Worm (Caenorhabditis elegans) whole organism, L3 larva: ENCODE measurements around the gene F54D8.6.

Source experiments
- R02D3.7 ChIP-seq: fragments of 150-350 bp; optimal IDR thresholded peaks from 2 replicates; lab custom pipeline; 2014; ENCODE audit warnings: missing biosample characterization, missing genetic modification characterization
- ZK546.5 ChIP-seq: sonication (generic microtip); optimal IDR thresholded peaks from 2 replicates; lab custom pipeline; 2017; ENCODE audit warnings: missing biosample characterization, missing genetic modification characterization
- aly-2 ChIP-seq: fragments of 150-350 bp; optimal IDR thresholded peaks from 2 replicates; lab custom pipeline; 2014; ENCODE audit warnings: missing biosample characterization, missing genetic modification characterization
- ceh-82 ChIP-seq: fragments of 150-350 bp; optimal IDR thresholded peaks from 2 replicates; lab custom pipeline; 2014; ENCODE audit warnings: missing biosample characterization, missing genetic modification characterization
- ceh-9 ChIP-seq: sonication (generic microtip); optimal IDR thresholded peaks from 2 replicates; lab custom pipeline; 2018; ENCODE audit warnings: missing biosample characterization, missing genetic modification characterization
- egl-27 ChIP-seq: sonication (generic microtip); optimal IDR thresholded peaks from 4 replicates; lab custom pipeline; 2017; ENCODE audit warnings: missing biosample characterization, missing genetic modification reagents, missing genetic modification characterization
- egl-5 ChIP-seq: fragments of 150-350 bp; optimal IDR thresholded peaks from 2 replicates; lab custom pipeline; 2017; ENCODE audit warnings: missing biosample characterization, missing genetic modification reagents, missing genetic modification characterization, inconsistent platforms
- elt-1 ChIP-seq: fragments of 150-350 bp; optimal IDR thresholded peaks from 2 replicates; lab custom pipeline; 2014; ENCODE audit warnings: missing biosample characterization, missing genetic modification characterization
- elt-2 ChIP-seq: sonication (generic microtip); optimal IDR thresholded peaks from 2 replicates; lab custom pipeline; 2016; ENCODE audit warnings: missing genetic modification reagents, mild to moderate bottlenecking, missing genetic modification characterization, missing compliant biosample characterization
- eor-1 ChIP-seq, 2 experiments: fragments of 150-350 bp; optimal IDR thresholded peaks; 2 replicates each; lab custom pipeline; 2014 to 2018; ENCODE audit warnings: missing biosample characterization in 2 of 2, missing genetic modification characterization in 2 of 2
- fkh-10 ChIP-seq: sonication (generic microtip); optimal IDR thresholded peaks from 2 replicates; lab custom pipeline; 2017; ENCODE audit warnings: missing biosample characterization, missing genetic modification reagents, missing genetic modification characterization
- fkh-2 ChIP-seq: fragments of 150-350 bp; optimal IDR thresholded peaks from 2 replicates; lab custom pipeline; 2014; ENCODE audit warnings: missing biosample characterization, missing genetic modification reagents, missing genetic modification characterization
- hmg-11 ChIP-seq: sonication (generic microtip); optimal IDR thresholded peaks from 2 replicates; lab custom pipeline; 2016; ENCODE audit warnings: missing genetic modification characterization, missing compliant biosample characterization
- lin-15B ChIP-seq: fragments of 150-350 bp; optimal IDR thresholded peaks from 2 replicates; lab custom pipeline; 2014; ENCODE audit warnings: missing biosample characterization, missing genetic modification characterization
- lin-39 ChIP-seq: fragments of 150-350 bp; optimal IDR thresholded peaks from 2 replicates; lab custom pipeline; 2018; ENCODE audit warnings: missing biosample characterization, missing genetic modification reagents, missing genetic modification characterization
- mml-1 ChIP-seq: fragments of 150-350 bp; sonication (generic microtip); optimal IDR thresholded peaks from 3 replicates; lab custom pipeline; 2014; ENCODE audit warnings: missing biosample characterization, missing genetic modification characterization
- nfya-1 ChIP-seq: sonication (generic microtip); optimal IDR thresholded peaks from 2 replicates; lab custom pipeline; 2017; ENCODE audit warnings: missing genetic modification characterization, mild to moderate bottlenecking, missing compliant biosample characterization, antibody characterized with exemption, moderate library complexity; ENCODE audit not compliant: insufficient read depth
- nhr-11 ChIP-seq: fragments of 150-350 bp; optimal IDR thresholded peaks from 2 replicates; lab custom pipeline; 2014; ENCODE audit warnings: missing biosample characterization, missing genetic modification characterization
- nhr-23 ChIP-seq: fragments of 150-350 bp; optimal IDR thresholded peaks from 2 replicates; lab custom pipeline; 2014; ENCODE audit warnings: missing biosample characterization, missing genetic modification reagents, missing genetic modification characterization
- nhr-237 ChIP-seq: fragments of 150-350 bp; optimal IDR thresholded peaks from 2 replicates; lab custom pipeline; 2014; ENCODE audit warnings: missing biosample characterization, missing genetic modification characterization
- nhr-25 ChIP-seq: sonication (generic microtip); optimal IDR thresholded peaks from 2 replicates; lab custom pipeline; 2017; ENCODE audit warnings: missing biosample characterization, missing genetic modification characterization
- nhr-28 ChIP-seq: fragments of 150-350 bp; optimal IDR thresholded peaks from 2 replicates; lab custom pipeline; 2014; ENCODE audit warnings: missing biosample characterization, missing genetic modification characterization
- nhr-43 ChIP-seq: sonication (generic microtip); optimal IDR thresholded peaks from 2 replicates; lab custom pipeline; 2016; ENCODE audit warnings: mild to moderate bottlenecking, missing genetic modification characterization, missing compliant biosample characterization; ENCODE audit not compliant: poor library complexity, severe bottlenecking
- nhr-67 ChIP-seq: fragments of 150-350 bp; optimal IDR thresholded peaks from 2 replicates; lab custom pipeline; 2014; ENCODE audit warnings: missing biosample characterization, missing genetic modification characterization
- nhr-76 ChIP-seq: fragments of 150-350 bp; sonication (generic microtip); optimal IDR thresholded peaks from 5 replicates; lab custom pipeline; 2014; ENCODE audit warnings: missing biosample characterization, missing genetic modification characterization
- pha-4 ChIP-seq: fragments of 150-350 bp; optimal IDR thresholded peaks from 2 replicates; lab custom pipeline; 2014; ENCODE audit warnings: missing biosample characterization, missing genetic modification reagents, missing genetic modification characterization
- pqm-1 ChIP-seq: fragments of 150-350 bp; optimal IDR thresholded peaks from 2 replicates; lab custom pipeline; 2017; ENCODE audit warnings: missing biosample characterization, missing genetic modification characterization, inconsistent platforms
- sea-2 ChIP-seq: fragments of 150-350 bp; sonication (generic microtip); optimal IDR thresholded peaks from 4 replicates; lab custom pipeline; 2014; ENCODE audit warnings: missing biosample characterization, missing genetic modification reagents, missing genetic modification characterization
- skn-1 ChIP-seq: fragments of 150-350 bp; optimal IDR thresholded peaks from 2 replicates; lab custom pipeline; 2014; ENCODE audit warnings: missing biosample characterization, missing genetic modification characterization
- snpc-4 ChIP-seq: fragments of 150-350 bp; optimal IDR thresholded peaks from 2 replicates; lab custom pipeline; 2014; ENCODE audit warnings: missing biosample characterization, missing genetic modification characterization
- tbx-2 ChIP-seq: sonication (generic microtip); optimal IDR thresholded peaks from 2 replicates; lab custom pipeline; 2016; ENCODE audit warnings: mild to moderate bottlenecking, missing genetic modification characterization, missing compliant biosample characterization
- unc-39 ChIP-seq: sonication (generic microtip); optimal IDR thresholded peaks from 4 replicates; lab custom pipeline; 2017; ENCODE audit warnings: missing biosample characterization, missing genetic modification characterization
- ztf-11 ChIP-seq: fragments of 150-350 bp; optimal IDR thresholded peaks from 2 replicates; lab custom pipeline; 2014; ENCODE audit warnings: missing biosample characterization, missing genetic modification characterization

The F54D8.6 gene

DNA sequence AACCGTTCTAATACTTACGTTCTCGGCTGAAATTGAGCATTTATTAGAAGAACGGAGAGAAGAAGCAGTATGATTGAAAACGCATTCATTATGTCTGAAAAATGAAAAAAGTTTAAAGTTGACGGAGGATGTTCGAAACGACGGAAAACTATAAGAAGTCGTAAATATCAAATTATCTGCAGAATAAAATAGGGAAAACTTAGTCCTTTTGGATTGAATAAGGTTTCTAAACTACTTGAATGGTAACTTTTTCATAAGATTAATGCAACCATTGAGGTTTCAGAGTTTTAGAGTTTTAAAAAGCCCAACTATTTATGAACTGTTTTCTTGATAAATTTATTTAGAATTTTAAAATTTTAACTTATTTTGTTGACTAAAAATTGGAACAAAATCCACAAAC is 31.3 kb upstream of the F54D8.6 start, which contains the start of gene C45G9.12:
TSS of gene C45G9.12 (minus strand) at position 101 of the 400 bp plus-strand sequence.
- TF ChIP-seq tbx-2 (tag; lab: Kevin White, UChicago) (no peak), nhr-25 (no peak), elt-1 (tag; lab: Kevin White, UChicago) (no peak), nhr-76 (tag; lab: Kevin White, UChicago) (no peak), unc-39 (tag; lab: Kevin White, UChicago) (no peak), egl-27 (no peak), ceh-9 (tag; lab: Kevin White, UChicago) (no peak), snpc-4 (tag; lab: Kevin White, UChicago) (no peak), fkh-10 (GFP tag; lab: Kevin White, UChicago) (no peak), nfya-1 (tag; lab: Kevin White, UChicago) (no peak), egl-5 (tag; lab: Kevin White, UChicago) (no peak), eor-1 (tag; optimal IDR thresholded peaks at IDR 0.05; lab: Kevin White, UChicago) (no peak), nhr-237 (tag; lab: Kevin White, UChicago) (no peak), nhr-28 (tag; lab: Kevin White, UChicago) (no peak), nhr-11 (no peak), R02D3.7 (no peak), elt-2 (tag; lab: Kevin White, UChicago) (no peak)
- TF ChIP-seq, all 47 proteins: peak for 0

DNA sequence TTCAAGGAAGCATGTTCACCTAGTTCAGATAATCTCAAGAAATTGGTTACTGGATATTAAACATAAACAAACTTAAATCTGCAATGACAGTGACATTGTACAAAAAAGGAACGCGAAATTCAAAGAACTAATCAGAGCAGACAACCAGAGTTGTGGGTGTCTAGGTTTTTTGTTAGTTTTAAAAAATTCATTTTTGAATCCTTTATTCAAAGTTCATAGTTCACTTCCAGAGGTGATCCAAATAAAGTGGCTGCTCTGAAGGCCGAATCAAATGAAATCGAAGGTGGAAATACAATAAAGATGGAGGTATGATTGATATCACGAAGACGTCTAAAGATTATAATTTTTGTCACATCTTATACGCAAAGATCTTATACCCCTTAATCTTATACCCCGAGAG is 28.4 kb upstream of the F54D8.6 start, which contains the start of gene ttbk-6:
TSS of gene ttbk-6 (plus strand) at position 301 of the 400 bp plus-strand sequence.
- no peak for TF ChIP-seq sea-2 (GFP tag; lab: Kevin White, UChicago)
- no peak for TF ChIP-seq ZK546.5 (tag; lab: Kevin White, UChicago)
- no peak for TF ChIP-seq unc-39 (tag; lab: Kevin White, UChicago)
- TF ChIP-seq elt-2 (tag; lab: Kevin White, UChicago) = no peak
- no peak for TF ChIP-seq nhr-43
- no peak for TF ChIP-seq aly-2 (tag; lab: Kevin White, UChicago)
- no peak for TF ChIP-seq nhr-23 (tag; lab: Kevin White, UChicago)
- TF ChIP-seq skn-1 (tag; lab: Kevin White, UChicago) = no peak
- no peak for TF ChIP-seq nhr-11
- no peak for TF ChIP-seq fkh-2 (tag; lab: Kevin White, UChicago)
- no peak for TF ChIP-seq pha-4
- no peak for TF ChIP-seq hmg-11 (tag; lab: Kevin White, UChicago)

- TF ChIP-seq nhr-67 = no peak
- TF ChIP-seq R02D3.7 = no peak
- no peak for TF ChIP-seq nhr-237 (tag; lab: Kevin White, UChicago)
- no peak for TF ChIP-seq nhr-25
- no peak for TF ChIP-seq pqm-1
- no peak for TF ChIP-seq nfya-1 (tag; lab: Kevin White, UChicago)
- TF ChIP-seq lin-15B (tag; lab: Kevin White, UChicago) = no peak
- TF ChIP-seq eor-1 (tag; optimal IDR thresholded peaks at IDR 0.05; lab: Kevin White, UChicago) = no peak
- TF ChIP-seq ceh-82 = no peak
- TF ChIP-seq fkh-10 (GFP tag; lab: Kevin White, UChicago) = no peak
- no peak for TF ChIP-seq ZK546.5 (tag; lab: Kevin White, UChicago)
Measured at ce11 chrIII:5076569-5076968, 26.2 kb upstream of the F54D8.6 start.

DNA sequence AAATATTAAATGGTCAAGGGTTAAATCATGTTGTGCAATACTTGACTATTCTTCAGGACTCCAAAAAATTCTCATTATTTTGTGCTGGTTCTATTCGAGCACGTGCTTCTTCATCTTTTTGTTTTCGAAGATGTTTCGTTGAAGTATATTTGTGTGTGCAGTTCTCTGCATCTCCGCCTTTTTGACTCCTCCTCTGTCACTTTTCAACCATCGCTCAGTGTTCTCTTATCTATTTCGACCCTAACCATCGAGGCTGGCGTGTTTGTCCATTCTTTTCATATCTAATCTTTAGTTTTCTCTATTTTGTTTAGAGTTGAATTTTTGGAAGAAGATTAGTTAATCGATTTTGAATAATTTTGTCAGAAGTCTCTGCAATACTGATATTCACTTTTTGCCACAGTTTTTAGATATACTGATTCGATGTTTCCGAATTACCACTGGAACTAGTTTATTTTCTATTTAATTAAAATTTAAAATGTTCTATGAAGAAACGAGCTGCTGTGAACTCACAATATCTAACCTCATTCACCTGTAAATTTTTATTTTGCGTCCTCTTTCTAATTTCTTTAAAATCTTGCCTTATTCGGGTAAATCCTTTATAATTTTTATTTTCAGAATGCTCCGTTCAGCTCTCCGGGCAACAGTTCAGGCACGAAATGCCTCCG is 25.5 kb upstream of the F54D8.6 start, which contains the start of gene alh-1:
TSS of gene alh-1 (plus strand) at position 615 of the 665 bp plus-strand sequence.
- TF ChIP-seq ceh-9 (tag; lab: Kevin White, UChicago) (no peak), nfya-1 (tag; lab: Kevin White, UChicago) (no peak), ZK546.5 (tag; lab: Kevin White, UChicago) (no peak), egl-27 (no peak), elt-2 (tag; lab: Kevin White, UChicago) (peak; percentile 79), nhr-67 (no peak), R02D3.7 (no peak), mml-1 (tag; lab: Kevin White, UChicago) (no peak), aly-2 (tag; lab: Kevin White, UChicago) (no peak), hmg-11 (tag; lab: Kevin White, UChicago) (no peak), elt-1 (tag; lab: Kevin White, UChicago) (peak; percentile 77), snpc-4 (tag; lab: Kevin White, UChicago) (peak; percentile 17), lin-39 (tag; lab: Kevin White, UChicago) (peak; percentile 9), ztf-11 (tag; lab: Kevin White, UChicago) (no peak), pha-4 (peak; percentile 74), pqm-1 (peak; percentile 61)
- TF ChIP-seq, all 47 proteins: peak for 6
